Fruit fly (Drosophila melanogaster): ENCODE data around the gene CG4577.

- no peak for TF ChIP-seq h (optimal IDR thresholded peaks at IDR 0.05)
- TF ChIP-seq insv (optimal IDR thresholded peaks at IDR 0.05) = no peak
Observed at dm6 chr2L:1144371-1145360, 10.2 kb downstream of the CG4577 start.
